Fruit fly (Drosophila melanogaster): ENCODE data around the gene COX5A.
A peak's percentile ranks its signal among the peaks of the same experiment; 100 is the strongest.

The COX5A gene

dm6 chr3R:11779357-11780018 lies 39.7 kb upstream of the COX5A start (continued):
- TF ChIP-seq CG7556 (GFP tag; optimal IDR thresholded peaks at IDR 0.05) (peak; percentile 72), CG30020 (tag; optimal IDR thresholded peaks at IDR 0.05) (peak; percentile 10), CG34376 (GFP tag; optimal IDR thresholded peaks at IDR 0.05) (no peak), CG3847 (GFP tag; IDR thresholded peaks at IDR 0.05) (no peak), CG7357 (GFP tag; IDR thresholded peaks at IDR 0.05) (peak; percentile 36; the same call in 1 of the 3 replicates), tgo (GFP tag; IDR thresholded peaks at IDR 0.05) (peak; percentile 52; the same call in 2 of the 3 replicates), CG1603 (tag; optimal IDR thresholded peaks at IDR 0.05) (peak; percentile 64), HmgZ (tag; optimal IDR thresholded peaks at IDR 0.05) (no peak), CG17912 (GFP tag; optimal IDR thresholded peaks at IDR 0.05) (no peak), CG9609 (GFP tag; optimal IDR thresholded peaks at IDR 0.05) (peak; percentile 20), CG13424 (tag; optimal IDR thresholded peaks at IDR 0.05) (peak; percentile 81), Meics (GFP tag; optimal IDR thresholded peaks at IDR 0.05) (peak; percentile 12), tap (tag; optimal IDR thresholded peaks at IDR 0.05) (peak; percentile 43), H2.0 (GFP tag; IDR thresholded peaks at IDR 0.05) (peak; percentile 41; the same call in 1 of the 2 replicates), run (tag; optimal IDR thresholded peaks at IDR 0.05) (peak; percentile 46), Mes4 (GFP tag; optimal IDR thresholded peaks at IDR 0.05) (peak; percentile 76), ATbp (GFP tag; optimal IDR thresholded peaks at IDR 0.05) (peak; percentile 69), rib (GFP tag; IDR thresholded peaks at IDR 0.05) (no peak), MESR4 (GFP tag; optimal IDR thresholded peaks at IDR 0.05) (no peak), chn (GFP tag; optimal IDR thresholded peaks at IDR 0.05) (peak; percentile 88), CG7928 (GFP tag; optimal IDR thresholded peaks at IDR 0.05) (no peak), CG1024 (GFP tag; IDR thresholded peaks at IDR 0.05) (0 out of 2 replicates have a peak, but pooled peaks have one; percentile 26), CG18599 (GFP tag; optimal IDR thresholded peaks at IDR 0.05) (peak; percentile 33), Eip74EF (GFP tag; optimal IDR thresholded peaks at IDR 0.05) (peak in 1 of 2 experiments; percentile 71), C15 (GFP tag; IDR thresholded peaks at IDR 0.05) (no peak), ttk (GFP tag; IDR thresholded peaks at IDR 0.05) (peak; percentile 51), wor (GFP tag; IDR thresholded peaks at IDR 0.05) (peak; percentile 35; the same call in 1 of the 2 replicates), CG4360 (GFP tag; IDR thresholded peaks at IDR 0.05) (no peak), tna (GFP tag; IDR thresholded peaks at IDR 0.05; ENCODE audit: partially characterized antibody) (no peak), CG15479 (GFP tag; optimal IDR thresholded peaks at IDR 0.05) (no peak), Adf1 (GFP tag; IDR thresholded peaks at IDR 0.05) (no peak), CG3726 (GFP tag; IDR thresholded peaks at IDR 0.05) (no peak), sim (GFP tag; IDR thresholded peaks at IDR 0.05) (0 out of 2 replicates have a peak, but pooled peaks have one; percentile 31), dmrt99B (tag; optimal IDR thresholded peaks at IDR 0.05) (peak; percentile 74), CG12744 (GFP tag; optimal IDR thresholded peaks at IDR 0.05) (peak; percentile 12), nau (GFP tag; optimal IDR thresholded peaks at IDR 0.05) (peak; percentile 48), Dfd (GFP tag; optimal IDR thresholded peaks at IDR 0.05) (no peak), chif (GFP tag; optimal IDR thresholded peaks at IDR 0.05) (peak; percentile 66 to 84), Bteb2 (GFP tag; optimal IDR thresholded peaks at IDR 0.05) (no peak), kay (GFP tag; optimal IDR thresholded peaks at IDR 0.05) (no peak), CG4617 (GFP tag; optimal IDR thresholded peaks at IDR 0.05; ENCODE audit: borderline replicate concordance) (peak; percentile 37), salm (tag; optimal IDR thresholded peaks at IDR 0.05) (peak; percentile 78), pzg (GFP tag; optimal IDR thresholded peaks at IDR 0.05) (no peak), sug (tag; optimal IDR thresholded peaks at IDR 0.05) (no peak), CG12155 (GFP tag; optimal IDR thresholded peaks at IDR 0.05) (no peak), phol (tag; optimal IDR thresholded peaks at IDR 0.05) (peak; percentile 92), CG12391 (tag; optimal IDR thresholded peaks at IDR 0.05) (peak; percentile 87), CG8359 (GFP tag; optimal IDR thresholded peaks at IDR 0.05; ENCODE audit: borderline replicate concordance) (peak; percentile 76), Atf6 (GFP tag; IDR thresholded peaks at IDR 0.05) (no peak)

All from whole organism, embryonic.